Fruit fly (Drosophila melanogaster) whole organism, adult: ENCODE results near the gene CG16711.
A peak's percentile ranks its signal among the peaks of the same experiment; 100 is the strongest.

Experiments
- CG11617 ChIP-seq: fragments of 200-800 bp; sonication (Bioruptor generic); optimal IDR thresholded peaks from 2 replicates; lab custom pipeline; 2017; ENCODE audit warnings: mild to moderate bottlenecking, missing biosample characterization, missing genetic modification reagents, missing genetic modification characterization
- CG12768 ChIP-seq: fragments of 200-800 bp; sonication (Bioruptor generic); optimal IDR thresholded peaks from 2 replicates; lab custom pipeline; 2017; ENCODE audit warnings: missing biosample characterization, missing genetic modification characterization, mild to moderate bottlenecking, moderate library complexity, missing genetic modification reagents
- CG14711 ChIP-seq: fragments of 200-800 bp; sonication (Bioruptor generic); optimal IDR thresholded peaks from 2 replicates; lab custom pipeline; 2018; ENCODE audit warnings: missing biosample characterization, mild to moderate bottlenecking, missing genetic modification characterization, moderate library complexity
- CG1620 ChIP-seq: fragments of 200-800 bp; sonication (Bioruptor generic); optimal IDR thresholded peaks from 2 replicates; lab custom pipeline; 2016; ENCODE audit warnings: missing biosample characterization, missing genetic modification characterization
- CG33017 ChIP-seq: fragments of 200-800 bp; sonication (Bioruptor generic); optimal IDR thresholded peaks from 2 replicates; lab custom pipeline; 2018; ENCODE audit warnings: missing biosample characterization, mild to moderate bottlenecking, missing genetic modification characterization, moderate library complexity
- CG5204 ChIP-seq: fragments of 200-800 bp; sonication (Bioruptor generic); optimal IDR thresholded peaks from 2 replicates; lab custom pipeline; 2016; ENCODE audit warnings: missing biosample characterization, missing genetic modification characterization
- CG7045 ChIP-seq: fragments of 200-800 bp; sonication (Bioruptor generic); optimal IDR thresholded peaks from 2 replicates; lab custom pipeline; 2017; ENCODE audit warnings: missing biosample characterization, mild to moderate bottlenecking, missing genetic modification characterization
- CG7101 ChIP-seq: fragments of 200-800 bp; sonication (Bioruptor generic); optimal IDR thresholded peaks from 2 replicates; lab custom pipeline; 2018; ENCODE audit warnings: missing biosample characterization, mild to moderate bottlenecking, missing genetic modification characterization, moderate library complexity
- Clk ChIP-seq: fragments of 200-800 bp; sonication (Bioruptor generic); optimal IDR thresholded peaks from 2 replicates; lab custom pipeline; 2017; ENCODE audit warnings: missing biosample characterization, missing genetic modification characterization
- Crg-1 ChIP-seq: fragments of 200-800 bp; sonication (Bioruptor generic); optimal IDR thresholded peaks from 2 replicates; lab custom pipeline; 2016; ENCODE audit warnings: missing biosample characterization, missing genetic modification characterization
- Hr96 ChIP-seq: fragments of 200-800 bp; sonication (Bioruptor generic); optimal IDR thresholded peaks from 2 replicates; lab custom pipeline; 2016; ENCODE audit warnings: missing biosample characterization, missing genetic modification characterization
- Mnt ChIP-seq: fragments of 200-800 bp; sonication (Bioruptor generic); optimal IDR thresholded peaks from 2 replicates; lab custom pipeline; 2016; ENCODE audit warnings: missing biosample characterization, mild to moderate bottlenecking, missing genetic modification characterization
- bab1 ChIP-seq: fragments of 200-800 bp; sonication (Bioruptor generic); optimal IDR thresholded peaks from 3 replicates; lab custom pipeline; 2019; ENCODE audit warnings: missing biosample characterization, mild to moderate bottlenecking, missing genetic modification characterization, moderate library complexity
- cic ChIP-seq: fragments of 200-800 bp; sonication (Bioruptor generic); optimal IDR thresholded peaks from 2 replicates; lab custom pipeline; 2017; ENCODE audit warnings: missing biosample characterization, mild to moderate bottlenecking, missing genetic modification characterization, moderate library complexity
- cnc ChIP-seq, 2 experiments: fragments of >200 bp; optimal IDR thresholded peaks; 2 replicates each; lab custom pipeline; 2017
- kay ChIP-seq: fragments of 200-800 bp; sonication (Bioruptor generic); peaks from one replicate; lab custom pipeline; 2016; ENCODE audit warnings: missing biosample characterization, missing genetic modification characterization, borderline replicate concordance
- ovo ChIP-seq: fragments of 200-800 bp; sonication (Bioruptor generic); optimal IDR thresholded peaks from 2 replicates; lab custom pipeline; 2016; ENCODE audit warnings: missing biosample characterization, missing genetic modification characterization
- pad ChIP-seq: fragments of 200-800 bp; sonication (Bioruptor generic); optimal IDR thresholded peaks from 3 replicates; lab custom pipeline; 2017; ENCODE audit warnings: missing biosample characterization, missing genetic modification characterization, mild to moderate bottlenecking, moderate library complexity, missing genetic modification reagents
- tj ChIP-seq: fragments of 200-800 bp; sonication (Bioruptor generic); optimal IDR thresholded peaks from 3 replicates; lab custom pipeline; 2017; ENCODE audit warnings: missing biosample characterization, mild to moderate bottlenecking, missing genetic modification characterization, moderate library complexity
- toe ChIP-seq: fragments of 200-800 bp; sonication (Bioruptor generic); optimal IDR thresholded peaks from 2 replicates; lab custom pipeline; 2016; ENCODE audit warnings: missing biosample characterization, missing genetic modification characterization

CG16711 gene

dm6 chr3L:9680968-9681367 is 23.2 kb upstream of the CG16711 start, which contains the start of gene alphaTub67C:
Gene alphaTub67C (plus strand): TSS chr3L:9681268.
- no peak for TF ChIP-seq CG33017 (tag; lab: Kevin White, UChicago)
- peak; percentile 37 for TF ChIP-seq ovo (GFP tag; lab: Kevin White, UChicago)
- TF ChIP-seq pad (GFP tag; lab: Kevin White, UChicago): peak; percentile 88

- TF ChIP-seq Clk (GFP tag; lab: Kevin White, UChicago) (no peak), ovo (GFP tag; lab: Kevin White, UChicago) (no peak), tj (no peak), toe (GFP tag; lab: Kevin White, UChicago) (no peak), bab1 (GFP tag; lab: Kevin White, UChicago) (no peak), CG33017 (tag; lab: Kevin White, UChicago) (no peak), CG11617 (GFP tag; lab: Kevin White, UChicago) (no peak), pad (GFP tag; lab: Kevin White, UChicago) (no peak)
Measured at dm6 chr3L:9684871-9685270, 19.3 kb upstream of the CG16711 start, which contains the start of gene CG16719. Gene CG16719 (plus strand): TSS chr3L:9685171.

dm6 chr3L:9687536-9687935 is 16.6 kb upstream of the CG16711 start:
- TF ChIP-seq CG7045 (GFP tag; lab: Kevin White, UChicago): no peak
- peak; percentile 86 for TF ChIP-seq kay
- no peak for TF ChIP-seq tj
- TF ChIP-seq cic (GFP tag; lab: Kevin White, UChicago): peak; percentile 24

- TF ChIP-seq cic (GFP tag; lab: Kevin White, UChicago) (no peak), kay (peak; percentile 97)
Measured at dm6 chr3L:9688674-9689073, 15.5 kb upstream of the CG16711 start.

dm6 chr3L:9689809-9690208 is 14.3 kb upstream of the CG16711 start:
- no peak for TF ChIP-seq cnc (optimal IDR thresholded peaks at IDR 0.05; lab: Kevin White, UChicago)
- TF ChIP-seq CG1620: no peak
- no peak for TF ChIP-seq CG7101
- no peak for TF ChIP-seq Hr96
- TF ChIP-seq CG33017 (tag; lab: Kevin White, UChicago): no peak
- TF ChIP-seq CG14711 (tag; lab: Kevin White, UChicago): peak; percentile 2
- TF ChIP-seq Clk (GFP tag; lab: Kevin White, UChicago): no peak
- TF ChIP-seq CG12768 (GFP tag; lab: Kevin White, UChicago): peak; percentile 49
- peak; percentile 70 for TF ChIP-seq cic (GFP tag; lab: Kevin White, UChicago)
- TF ChIP-seq tj: peak; percentile 52
- TF ChIP-seq Crg-1 (GFP tag; lab: Kevin White, UChicago): no peak
- peak; percentile 67 for TF ChIP-seq Mnt (GFP tag; lab: Kevin White, UChicago)
- no peak for TF ChIP-seq CG7045 (GFP tag; lab: Kevin White, UChicago)
- TF ChIP-seq CG11617 (GFP tag; lab: Kevin White, UChicago): no peak

- peak; percentile 68 for TF ChIP-seq CG7101
- TF ChIP-seq cic (GFP tag; lab: Kevin White, UChicago): no peak
- peak; percentile 37 for TF ChIP-seq Mnt (GFP tag; lab: Kevin White, UChicago)
- TF ChIP-seq CG5204: peak; percentile 56
- TF ChIP-seq Clk (GFP tag; lab: Kevin White, UChicago): no peak
- no peak for TF ChIP-seq tj
- no peak for TF ChIP-seq ovo (GFP tag; lab: Kevin White, UChicago)
- peak; percentile 6 for TF ChIP-seq pad (GFP tag; lab: Kevin White, UChicago)
- peak; percentile 65 for TF ChIP-seq CG14711 (tag; lab: Kevin White, UChicago)
- TF ChIP-seq CG1620: no peak
- peak; percentile 83 for TF ChIP-seq kay
- peak; percentile 48 for TF ChIP-seq bab1 (GFP tag; lab: Kevin White, UChicago)
- no peak for TF ChIP-seq Crg-1 (GFP tag; lab: Kevin White, UChicago)
- peak; percentile 53 for TF ChIP-seq Hr96
- peak; percentile 77 for TF ChIP-seq CG33017 (tag; lab: Kevin White, UChicago)
- no peak for TF ChIP-seq cnc (optimal IDR thresholded peaks at IDR 0.05; lab: Kevin White, UChicago)
- TF ChIP-seq CG7045 (GFP tag; lab: Kevin White, UChicago): no peak
- TF ChIP-seq toe (GFP tag; lab: Kevin White, UChicago): peak; percentile 17
- TF ChIP-seq CG12768 (GFP tag; lab: Kevin White, UChicago): no peak
- peak; percentile 57 for TF ChIP-seq CG11617 (GFP tag; lab: Kevin White, UChicago)
Measured at dm6 chr3L:9690798-9691475, 13.2 kb upstream of the CG16711 start.

dm6 chr3L:9691476-9691826 is 12.7 kb upstream of the CG16711 start:
- TF ChIP-seq CG33017 (tag; lab: Kevin White, UChicago) (no peak), CG1620 (no peak), cic (GFP tag; lab: Kevin White, UChicago) (peak; percentile 73), cnc (optimal IDR thresholded peaks at IDR 0.05; lab: Kevin White, UChicago) (no peak), Mnt (GFP tag; lab: Kevin White, UChicago) (peak; percentile 8), Clk (GFP tag; lab: Kevin White, UChicago) (no peak), toe (GFP tag; lab: Kevin White, UChicago) (no peak), kay (no peak), CG12768 (GFP tag; lab: Kevin White, UChicago) (peak; percentile 57), CG7045 (GFP tag; lab: Kevin White, UChicago) (no peak), Hr96 (peak; percentile 8), tj (no peak), Crg-1 (GFP tag; lab: Kevin White, UChicago) (no peak), bab1 (GFP tag; lab: Kevin White, UChicago) (no peak), CG14711 (tag; lab: Kevin White, UChicago) (no peak)
